Worm (Caenorhabditis elegans) whole organism, L3 larva: ENCODE measurements around the gene T25B9.1.

Source experiments
- daf-12 ChIP-seq: fragments of 150-350 bp; optimal IDR thresholded peaks from 2 replicates; lab custom pipeline; 2014; ENCODE audit warnings: missing biosample characterization, missing genetic modification reagents, missing genetic modification characterization
- nhr-77 ChIP-seq: fragments of 150-350 bp; optimal IDR thresholded peaks from 2 replicates; lab custom pipeline; 2014; ENCODE audit warnings: missing biosample characterization, missing genetic modification characterization
- snpc-4 ChIP-seq: fragments of 150-350 bp; optimal IDR thresholded peaks from 2 replicates; lab custom pipeline; 2014; ENCODE audit warnings: missing biosample characterization, missing genetic modification characterization
- unc-62 ChIP-seq: fragments of 150-350 bp; sonication (generic microtip); optimal IDR thresholded peaks from 4 replicates; lab custom pipeline; 2014; ENCODE audit warnings: missing biosample characterization, missing genetic modification reagents, missing genetic modification characterization

DNA sequence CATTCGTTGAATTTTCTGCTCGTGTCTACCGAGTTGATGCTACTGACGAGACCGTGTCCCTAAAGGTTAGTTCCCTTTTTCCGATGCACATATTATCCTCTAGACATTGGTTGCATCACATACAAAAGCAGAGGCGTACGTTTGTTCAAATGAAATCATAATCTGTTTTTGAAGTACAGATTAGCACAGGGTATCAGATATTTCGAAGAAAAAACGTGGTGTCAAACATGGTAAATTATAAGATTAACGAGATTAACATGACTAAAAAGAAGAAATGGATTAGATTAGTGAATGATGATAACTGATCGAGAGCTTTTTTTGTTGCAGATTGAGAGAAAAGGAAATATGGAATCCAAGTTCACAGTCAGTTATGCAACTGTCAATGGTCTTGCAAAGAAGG, 31.1 kb downstream of the T25B9.1 start:
- no peak for TF ChIP-seq daf-12 (tag; lab: Kevin White, UChicago)
- TF ChIP-seq nhr-77 (tag; lab: Kevin White, UChicago): no peak
- no peak for TF ChIP-seq unc-62 (GFP tag; lab: Kevin White, UChicago)
- no peak for TF ChIP-seq snpc-4 (tag; lab: Kevin White, UChicago)
